Fruit fly (Drosophila melanogaster) whole organism, embryonic: ENCODE data around the gene tweek.

Source experiments
- Ada2b ChIP-seq: fragments of 200-800 bp; sonication (Bioruptor generic); IDR thresholded peaks from 2 replicates; pipeline ENCODE4 v1.3.6; 2022; ENCODE audit warnings: missing biosample characterization, missing genetic modification characterization
- Adf1 ChIP-seq: fragments of 200-800 bp; sonication (Bioruptor generic); IDR thresholded peaks from 2 replicates; pipeline ENCODE4 v1.3.6; 2022; ENCODE audit warnings: missing biosample characterization, missing genetic modification characterization
- Bgb ChIP-seq: fragments of 200-800 bp; sonication (Bioruptor generic); IDR thresholded peaks from 2 replicates; pipeline ENCODE4 v1.3.6; 2022; ENCODE audit warnings: missing biosample characterization, missing genetic modification characterization; ENCODE audit not compliant: partially characterized antibody
- Blimp-1 ChIP-seq: fragments of 200-800 bp; sonication (Bioruptor generic); optimal IDR thresholded peaks from 3 replicates; lab custom pipeline; 2018; ENCODE audit warnings: missing biosample characterization, missing genetic modification characterization, mild to moderate bottlenecking, moderate library complexity, missing genetic modification reagents
- CG10462 ChIP-seq: fragments of 200-800 bp; sonication (Bioruptor generic); optimal IDR thresholded peaks from 2 replicates; lab custom pipeline; 2016; ENCODE audit warnings: missing biosample characterization, missing genetic modification characterization
- CG10654 ChIP-seq: fragments of 200-800 bp; sonication (Bioruptor generic); optimal IDR thresholded peaks from 2 replicates; lab custom pipeline; 2016; ENCODE audit warnings: missing biosample characterization, missing genetic modification characterization
- CG14441 ChIP-seq: fragments of 200-800 bp; sonication (Bioruptor generic); IDR thresholded peaks from 2 replicates; pipeline ENCODE4 v1.3.6; 2022; ENCODE audit warnings: missing biosample characterization, missing genetic modification characterization
- CG14860 ChIP-seq: fragments of 200-800 bp; sonication (Bioruptor generic); IDR thresholded peaks from 3 replicates; pipeline ENCODE4 v1.3.6; 2022; ENCODE audit warnings: missing biosample characterization, missing genetic modification characterization; ENCODE audit not compliant: partially characterized antibody
- CG15269 ChIP-seq: fragments of 200-800 bp; sonication (Bioruptor generic); optimal IDR thresholded peaks from 2 replicates; lab custom pipeline; 2018; ENCODE audit warnings: missing biosample characterization, mild to moderate bottlenecking, missing genetic modification characterization, moderate library complexity
- CG16813 ChIP-seq: fragments of 200-800 bp; sonication (Bioruptor generic); IDR thresholded peaks from 3 replicates; pipeline ENCODE4 v1.3.6; 2022; ENCODE audit warnings: missing biosample characterization, missing genetic modification characterization; ENCODE audit not compliant: partially characterized antibody
- CG17186 ChIP-seq: fragments of 200-800 bp; sonication (Bioruptor generic); optimal IDR thresholded peaks from 3 replicates; lab custom pipeline; 2017; ENCODE audit warnings: missing biosample characterization, missing genetic modification reagents, missing genetic modification characterization
- CG17359 ChIP-seq: fragments of 200-800 bp; sonication (Bioruptor generic); optimal IDR thresholded peaks from 3 replicates; lab custom pipeline; 2018; ENCODE audit warnings: missing biosample characterization, mild to moderate bottlenecking, missing genetic modification characterization, moderate library complexity
- CG18764 ChIP-seq: fragments of 200-800 bp; sonication (Bioruptor generic); optimal IDR thresholded peaks from 3 replicates; lab custom pipeline; 2016; ENCODE audit warnings: missing biosample characterization, missing genetic modification characterization
- CG2116 ChIP-seq: fragments of 200-800 bp; sonication (Bioruptor generic); optimal IDR thresholded peaks from 3 replicates; lab custom pipeline; 2018; ENCODE audit warnings: missing biosample characterization, mild to moderate bottlenecking, missing genetic modification characterization
- CG2712 ChIP-seq: fragments of 200-800 bp; optimal IDR thresholded peaks from 3 replicates; lab custom pipeline; 2019; ENCODE audit warnings: missing biosample characterization, mild to moderate bottlenecking, missing genetic modification characterization, moderate library complexity
- CG34422 ChIP-seq: fragments of 200-800 bp; sonication (Bioruptor generic); IDR thresholded peaks from 3 replicates; pipeline ENCODE4 v1.3.6; 2022; ENCODE audit warnings: missing biosample characterization, missing genetic modification characterization
- CG3995 ChIP-seq: fragments of 200-800 bp; sonication (Bioruptor generic); optimal IDR thresholded peaks from 3 replicates; lab custom pipeline; 2016; ENCODE audit warnings: missing biosample characterization, missing genetic modification characterization
- CG4730 ChIP-seq: fragments of 200-800 bp; sonication (Bioruptor generic); IDR thresholded peaks from 2 replicates; pipeline ENCODE4 v1.3.6; 2022; ENCODE audit warnings: missing biosample characterization, missing genetic modification characterization
- CG6765 ChIP-seq: fragments of 200-800 bp; sonication (Bioruptor generic); optimal IDR thresholded peaks from 3 replicates; lab custom pipeline; 2017; ENCODE audit warnings: missing biosample characterization, mild to moderate bottlenecking, missing genetic modification characterization
- CG7987 ChIP-seq: fragments of 200-800 bp; sonication (Bioruptor generic); optimal IDR thresholded peaks from 2 replicates; lab custom pipeline; 2018; ENCODE audit warnings: missing biosample characterization, mild to moderate bottlenecking, missing genetic modification characterization, moderate library complexity
- CG8281 ChIP-seq: fragments of 200-800 bp; sonication (Bioruptor generic); optimal IDR thresholded peaks from 2 replicates; lab custom pipeline; 2018; ENCODE audit warnings: missing biosample characterization, mild to moderate bottlenecking, missing genetic modification characterization, moderate library complexity
- CG8388 ChIP-seq: fragments of 200-800 bp; sonication (Bioruptor generic); optimal IDR thresholded peaks from 2 replicates; lab custom pipeline; 2019; ENCODE audit warnings: missing biosample characterization, mild to moderate bottlenecking, missing genetic modification characterization, moderate library complexity
- CG9817 ChIP-seq: fragments of 200-800 bp; sonication (Bioruptor generic); optimal IDR thresholded peaks from 2 replicates; lab custom pipeline; 2018; ENCODE audit warnings: missing biosample characterization, mild to moderate bottlenecking, missing genetic modification characterization, moderate library complexity
- CTCF ChIP-seq: fragments of 200-800 bp; sonication (Bioruptor generic); optimal IDR thresholded peaks from 2 replicates; lab custom pipeline; 2017; ENCODE audit warnings: missing biosample characterization, mild to moderate bottlenecking, missing genetic modification characterization, moderate library complexity
- D19B ChIP-seq: fragments of 200-800 bp; sonication (Bioruptor generic); optimal IDR thresholded peaks from 2 replicates; lab custom pipeline; 2017; ENCODE audit warnings: missing biosample characterization, mild to moderate bottlenecking, missing genetic modification characterization
- Dip3 ChIP-seq: fragments of 200-800 bp; sonication (Bioruptor generic); optimal IDR thresholded peaks from 3 replicates; lab custom pipeline; 2016; ENCODE audit warnings: missing biosample characterization, missing genetic modification characterization
- Fer1 ChIP-seq: fragments of 200-800 bp; sonication (Bioruptor generic); optimal IDR thresholded peaks from 2 replicates; lab custom pipeline; 2017; ENCODE audit warnings: missing biosample characterization, mild to moderate bottlenecking, missing genetic modification characterization
- Hand ChIP-seq: fragments of 200-800 bp; sonication (Bioruptor generic); optimal IDR thresholded peaks from 2 replicates; lab custom pipeline; 2017; ENCODE audit warnings: mild to moderate bottlenecking, missing biosample characterization, missing genetic modification reagents, missing genetic modification characterization
- Hr51 ChIP-seq, 2 experiments: fragments of 200-800 bp; sonication (Bioruptor generic); optimal IDR thresholded peaks; 2 replicates in 1 of 2; 3 replicates in 1 of 2; lab custom pipeline; 2016 to 2018; ENCODE audit warnings: missing biosample characterization in 2 of 2, missing genetic modification characterization in 2 of 2, mild to moderate bottlenecking in 1 of 2, moderate library complexity in 1 of 2
- Med ChIP-seq: fragments of 200-800 bp; sonication (Bioruptor generic); peaks from one replicate; lab custom pipeline; 2016; ENCODE audit warnings: missing biosample characterization, missing genetic modification characterization, mild to moderate bottlenecking, inconsistent platforms, moderate library complexity
- NFAT ChIP-seq: fragments of 200-800 bp; sonication (Bioruptor generic); IDR thresholded peaks from 2 replicates; pipeline ENCODE4 v1.3.6; 2022; ENCODE audit warnings: missing biosample characterization, missing genetic modification characterization
- Oaz ChIP-seq: fragments of 200-800 bp; sonication (Bioruptor generic); IDR thresholded peaks from 2 replicates; pipeline ENCODE4 v1.3.6; 2022; ENCODE audit warnings: missing biosample characterization, missing genetic modification characterization
- Rfx ChIP-seq: fragments of 200-800 bp; sonication (Bioruptor generic); IDR thresholded peaks from 2 replicates; pipeline ENCODE4 v1.3.6; 2022; ENCODE audit warnings: missing biosample characterization, missing genetic modification characterization
- Sox100B ChIP-seq: fragments of 200-800 bp; sonication (Bioruptor generic); optimal IDR thresholded peaks from 3 replicates; lab custom pipeline; 2018; ENCODE audit warnings: missing biosample characterization, mild to moderate bottlenecking, missing genetic modification characterization
- Spps ChIP-seq: fragments of 200-800 bp; sonication (Bioruptor generic); optimal IDR thresholded peaks from 2 replicates; lab custom pipeline; 2018; ENCODE audit warnings: missing biosample characterization, mild to moderate bottlenecking, missing genetic modification characterization
- Tbp ChIP-seq: fragments of >200 bp; optimal IDR thresholded peaks from 2 replicates; lab custom pipeline; 2018; ENCODE audit warnings: missing biosample characterization, missing genetic modification characterization
- ato ChIP-seq: fragments of 200-800 bp; sonication (Bioruptor generic); IDR thresholded peaks from 2 replicates; pipeline ENCODE4 v1.3.6; 2022; ENCODE audit warnings: missing biosample characterization, missing genetic modification characterization; ENCODE audit not compliant: partially characterized antibody
- ci ChIP-seq: fragments of 200-800 bp; sonication (Bioruptor generic); IDR thresholded peaks from 3 replicates; pipeline ENCODE4 v1.3.6; 2022; ENCODE audit warnings: missing biosample characterization, missing genetic modification characterization
- dimm ChIP-seq: fragments of 200-800 bp; sonication (Bioruptor generic); IDR thresholded peaks from 2 replicates; pipeline ENCODE4 v1.3.6; 2022; ENCODE audit warnings: missing biosample characterization, missing genetic modification characterization
- ftz-f1 ChIP-seq: fragments of 200-800 bp; sonication (Bioruptor generic); optimal IDR thresholded peaks from 2 replicates; lab custom pipeline; 2016; ENCODE audit warnings: missing biosample characterization, missing genetic modification characterization
- gcm2 ChIP-seq: fragments of 200-800 bp; sonication (Bioruptor generic); optimal IDR thresholded peaks from 2 replicates; lab custom pipeline; 2016; ENCODE audit warnings: missing biosample characterization, missing genetic modification characterization
- hth ChIP-seq: fragments of >200 bp; optimal IDR thresholded peaks from 2 replicates; lab custom pipeline; 2017; ENCODE audit warnings: inconsistent platforms
- nerfin-1 ChIP-seq: fragments of 200-800 bp; sonication (Bioruptor generic); optimal IDR thresholded peaks from 3 replicates; lab custom pipeline; 2019; ENCODE audit warnings: missing biosample characterization, mild to moderate bottlenecking, missing genetic modification characterization, moderate library complexity
- onecut ChIP-seq: fragments of 200-800 bp; sonication (Bioruptor generic); IDR thresholded peaks from 2 replicates; pipeline ENCODE4 v1.3.6; 2022; ENCODE audit warnings: missing biosample characterization, missing genetic modification characterization
- phol ChIP-seq: fragments of 200-800 bp; sonication (Bioruptor generic); optimal IDR thresholded peaks from 3 replicates; lab custom pipeline; 2018; ENCODE audit warnings: missing biosample characterization, mild to moderate bottlenecking, missing genetic modification characterization, moderate library complexity
- pzg ChIP-seq: fragments of 200-800 bp; sonication (Bioruptor generic); optimal IDR thresholded peaks from 3 replicates; lab custom pipeline; 2018; ENCODE audit warnings: missing biosample characterization, mild to moderate bottlenecking, missing genetic modification characterization, moderate library complexity
- repo ChIP-seq: fragments of 200-800 bp; sonication (Bioruptor generic); optimal IDR thresholded peaks from 2 replicates; lab custom pipeline; 2016; ENCODE audit warnings: missing biosample characterization, missing genetic modification characterization
- sc ChIP-seq, 3 experiments: fragments of >200 bp in 2 of 3; fragments of 200-800 bp in 1 of 3; sonication (Bioruptor generic) in 1 of 3; optimal IDR thresholded peaks; 2 replicates in 2 of 3; 3 replicates in 1 of 3; lab custom pipeline; 2017; ENCODE audit warnings: mild to moderate bottlenecking in 1 of 3, missing biosample characterization in 1 of 3, missing genetic modification characterization in 1 of 3, missing genetic modification reagents in 1 of 3
- tio ChIP-seq: fragments of 200-800 bp; sonication (Bioruptor generic); optimal IDR thresholded peaks from 2 replicates; lab custom pipeline; 2017; ENCODE audit warnings: missing biosample characterization, missing genetic modification characterization, inconsistent platforms
- unpg ChIP-seq: fragments of 200-800 bp; sonication (Bioruptor generic); optimal IDR thresholded peaks from 3 replicates; lab custom pipeline; 2018; ENCODE audit warnings: missing biosample characterization, mild to moderate bottlenecking, missing genetic modification characterization, moderate library complexity
- usp ChIP-seq: fragments of >200 bp; optimal IDR thresholded peaks from 2 replicates; lab custom pipeline; 2017; ENCODE audit warnings: missing biosample characterization, missing genetic modification characterization

The tweek gene

DNA sequence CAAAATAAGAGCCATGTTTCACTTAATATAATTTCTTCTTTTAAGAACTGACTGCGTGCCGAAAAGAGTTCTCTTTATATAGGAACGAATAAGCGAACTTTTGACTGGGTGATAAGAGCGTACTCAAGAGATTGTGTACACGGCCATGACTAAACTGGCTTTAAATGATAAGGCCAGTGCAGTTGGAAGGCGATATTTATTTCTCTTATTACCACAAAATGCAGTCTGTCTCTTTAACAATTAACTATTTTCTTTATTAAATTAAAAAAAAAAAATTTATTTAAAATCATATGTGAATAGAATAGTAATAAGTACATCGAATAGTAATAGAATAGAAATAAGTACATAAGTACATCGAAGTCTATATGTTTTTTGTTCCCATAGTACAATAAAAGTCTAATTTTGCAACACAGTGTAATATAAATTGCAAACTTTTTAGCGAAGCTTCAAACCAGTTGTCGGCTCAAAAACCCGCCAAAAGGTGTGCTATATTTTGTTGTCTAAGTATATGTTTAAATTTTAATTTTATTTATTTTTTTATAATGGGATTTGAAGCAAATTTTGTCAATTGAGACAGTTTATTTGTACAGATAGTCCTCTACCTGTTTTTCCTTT is 35.9 kb upstream of the tweek start, which contains the start of gene CG31810 (continued):
- TF ChIP-seq Hr51 (GFP tag; optimal IDR thresholded peaks at IDR 0.05; lab: Kevin White, UChicago) = peak in 1 of 2 experiments; percentile 21
- TF ChIP-seq CG34422 (GFP tag; lab: Robert Waterston, UW) = no peak
- TF ChIP-seq CG9817 (tag; lab: Kevin White, UChicago) = no peak
- no peak for TF ChIP-seq Sox100B (GFP tag; lab: Kevin White, UChicago)
- TF ChIP-seq CG2116 (GFP tag; lab: Kevin White, UChicago) = no peak
- TF ChIP-seq Med (GFP tag; lab: Kevin White, UChicago) = peak; percentile 11
- TF ChIP-seq D19B = no peak
- TF ChIP-seq onecut (GFP tag; lab: Robert Waterston, UW) = no peak
- peak; percentile 4 for TF ChIP-seq Blimp-1 (GFP tag; lab: Kevin White, UChicago)
- no peak for TF ChIP-seq gcm2
- no peak for TF ChIP-seq CG6765 (GFP tag; lab: Kevin White, UChicago)
- TF ChIP-seq CG10462 (GFP tag; lab: Kevin White, UChicago) = no peak
- no peak for TF ChIP-seq Rfx
- no peak for TF ChIP-seq ci (GFP tag; lab: Robert Waterston, UW)
- TF ChIP-seq Tbp (GFP tag; lab: Kevin White, UChicago) = no peak
- TF ChIP-seq unpg (GFP tag; lab: Kevin White, UChicago) = peak; percentile 35
- no peak for TF ChIP-seq Bgb (GFP tag; lab: Robert Waterston, UW)
- TF ChIP-seq Spps (tag; lab: Kevin White, UChicago) = no peak
- no peak for TF ChIP-seq Ada2b (GFP tag; lab: Robert Waterston, UW)
- TF ChIP-seq CTCF (GFP tag; lab: Kevin White, UChicago) = peak; percentile 31
- no peak for TF ChIP-seq Dip3 (GFP tag; lab: Kevin White, UChicago)
- no peak for TF ChIP-seq CG3995 (GFP tag; lab: Kevin White, UChicago)
- peak; percentile 17 for TF ChIP-seq CG2712
- TF ChIP-seq CG8388 (GFP tag; lab: Kevin White, UChicago) = no peak
- peak; percentile 42 for TF ChIP-seq CG17359
- TF ChIP-seq CG16813 (GFP tag; lab: Robert Waterston, UW) = no peak
- TF ChIP-seq CG8281 = no peak
- TF ChIP-seq Hand (GFP tag; lab: Kevin White, UChicago) = no peak
- TF ChIP-seq sc (optimal IDR thresholded peaks at IDR 0.05; lab: Kevin White, UChicago) = no peak
- no peak for TF ChIP-seq sc (GFP tag; optimal IDR thresholded peaks at IDR 0.05; lab: Kevin White, UChicago)
- peak; percentile 23 for TF ChIP-seq CG15269 (tag; lab: Kevin White, UChicago)
- peak; percentile 2 for TF ChIP-seq phol (tag; lab: Kevin White, UChicago)
- TF ChIP-seq hth (lab: Kevin White, UChicago) = no peak
- TF ChIP-seq Fer1 (GFP tag; lab: Kevin White, UChicago) = peak; percentile 8
- no peak for TF ChIP-seq CG14441 (GFP tag; lab: Robert Waterston, UW)
- no peak for TF ChIP-seq usp (GFP tag; lab: Kevin White, UChicago)
- TF ChIP-seq ftz-f1 (GFP tag; lab: Kevin White, UChicago) = no peak
- TF ChIP-seq CG4730 (GFP tag; lab: Robert Waterston, UW) = no peak

DNA sequence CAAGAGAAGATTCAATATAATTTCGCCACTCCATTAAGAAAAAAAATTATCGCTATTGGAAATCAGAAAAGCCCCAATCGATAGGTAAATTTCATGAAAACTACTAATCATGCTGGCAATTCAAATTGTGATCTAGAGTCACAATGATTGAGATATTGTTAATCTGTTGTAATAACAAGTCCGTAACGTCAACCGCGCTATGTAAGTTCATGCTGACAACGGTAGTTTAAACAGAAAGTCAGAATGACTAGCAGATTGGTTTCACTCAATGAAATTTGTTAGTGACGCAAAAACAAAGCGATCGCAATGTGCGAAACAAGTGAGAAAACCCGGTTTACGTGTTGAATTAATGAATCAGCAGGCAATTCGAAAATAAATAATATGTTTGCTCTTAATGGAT is 31.2 kb upstream of the tweek start:
- no peak for TF ChIP-seq dimm (GFP tag; lab: Robert Waterston, UW)
- TF ChIP-seq tio (GFP tag; lab: Kevin White, UChicago) = no peak
- TF ChIP-seq NFAT (GFP tag; lab: Robert Waterston, UW) = no peak
- TF ChIP-seq nerfin-1 (tag; lab: Kevin White, UChicago) = no peak
- TF ChIP-seq Oaz = no peak
- TF ChIP-seq CG14860 (GFP tag; lab: Robert Waterston, UW) = no peak
- no peak for TF ChIP-seq D19B
- no peak for TF ChIP-seq CG7987
- no peak for TF ChIP-seq pzg (GFP tag; lab: Kevin White, UChicago)
- TF ChIP-seq Adf1 (GFP tag; lab: Robert Waterston, UW) = no peak
- no peak for TF ChIP-seq CG10654
- no peak for TF ChIP-seq CG17186 (GFP tag; lab: Kevin White, UChicago)
- no peak for TF ChIP-seq Hand (GFP tag; lab: Kevin White, UChicago)
- no peak for TF ChIP-seq repo
- no peak for TF ChIP-seq ato (GFP tag; lab: Robert Waterston, UW)
- no peak for TF ChIP-seq CG18764 (GFP tag; lab: Kevin White, UChicago)
